Fruit fly (Drosophila melanogaster): ENCODE measurements around the gene RpS5a.

- TF ChIP-seq NC2β (GFP tag; optimal IDR thresholded peaks at IDR 0.05) (no peak), CG17568 (GFP tag; optimal IDR thresholded peaks at IDR 0.05) (no peak), CG43689 (GFP tag; IDR thresholded peaks at IDR 0.05) (no peak), trh (GFP tag; optimal IDR thresholded peaks at IDR 0.05) (no peak), CG31388 (GFP tag; optimal IDR thresholded peaks at IDR 0.05) (no peak), Nf-YC (tag; optimal IDR thresholded peaks at IDR 0.05) (no peak), Sox102F (GFP tag; optimal IDR thresholded peaks at IDR 0.05) (no peak), br (optimal IDR thresholded peaks at IDR 0.05) (no peak)
These were observed 35.4 kb upstream of the RpS5a start for dm6 chrX:17183486-17183885.

Data from whole organism, embryonic.